Worm (Caenorhabditis elegans): ENCODE measurements around the gene ZK1128.1.

- TF ChIP-seq tbx-2 (tag; optimal IDR thresholded peaks at IDR 0.05) (no peak), pha-4 (tag; optimal IDR thresholded peaks at IDR 0.05) (no peak), tbx-7 (tag; optimal IDR thresholded peaks at IDR 0.05) (no peak), T23F11.4 (GFP tag; optimal IDR thresholded peaks at IDR 0.05) (no peak), eyg-1 (tag; optimal IDR thresholded peaks at IDR 0.05) (no peak), pros-1 (tag; optimal IDR thresholded peaks at IDR 0.05) (no peak)
Observed at ce11 chrIII:10149910-10150309, 35.4 kb upstream of the ZK1128.1 start.
